Worm (Caenorhabditis elegans) whole organism, L3 larva: Measurements from ENCODE around the gene Y51B9A.8.

Experiments used
- R02D3.7 ChIP-seq: fragments of 150-350 bp; optimal IDR thresholded peaks from 2 replicates; lab custom pipeline; 2014; ENCODE audit warnings: missing biosample characterization, missing genetic modification characterization
- ZK546.5 ChIP-seq: sonication (generic microtip); optimal IDR thresholded peaks from 2 replicates; lab custom pipeline; 2017; ENCODE audit warnings: missing biosample characterization, missing genetic modification characterization
- ama-1 ChIP-seq: fragments of 150-350 bp; optimal IDR thresholded peaks from 2 replicates; lab custom pipeline; 2018
- ceh-16 ChIP-seq: sonication (generic microtip); optimal IDR thresholded peaks from 2 replicates; lab custom pipeline; 2017; ENCODE audit warnings: missing biosample characterization, missing genetic modification characterization
- ceh-28 ChIP-seq: fragments of 150-350 bp; optimal IDR thresholded peaks from 2 replicates; lab custom pipeline; 2014; ENCODE audit warnings: missing biosample characterization, missing genetic modification reagents, missing genetic modification characterization
- ceh-82 ChIP-seq: fragments of 150-350 bp; optimal IDR thresholded peaks from 2 replicates; lab custom pipeline; 2014; ENCODE audit warnings: missing biosample characterization, missing genetic modification characterization
- ceh-9 ChIP-seq: sonication (generic microtip); optimal IDR thresholded peaks from 2 replicates; lab custom pipeline; 2018; ENCODE audit warnings: missing biosample characterization, missing genetic modification characterization
- daf-12 ChIP-seq: fragments of 150-350 bp; optimal IDR thresholded peaks from 2 replicates; lab custom pipeline; 2014; ENCODE audit warnings: missing biosample characterization, missing genetic modification reagents, missing genetic modification characterization
- egl-27 ChIP-seq: sonication (generic microtip); optimal IDR thresholded peaks from 4 replicates; lab custom pipeline; 2017; ENCODE audit warnings: missing biosample characterization, missing genetic modification reagents, missing genetic modification characterization
- egl-5 ChIP-seq: fragments of 150-350 bp; optimal IDR thresholded peaks from 2 replicates; lab custom pipeline; 2017; ENCODE audit warnings: missing biosample characterization, missing genetic modification reagents, missing genetic modification characterization, inconsistent platforms
- elt-1 ChIP-seq: fragments of 150-350 bp; optimal IDR thresholded peaks from 2 replicates; lab custom pipeline; 2014; ENCODE audit warnings: missing biosample characterization, missing genetic modification characterization
- elt-2 ChIP-seq: sonication (generic microtip); optimal IDR thresholded peaks from 2 replicates; lab custom pipeline; 2016; ENCODE audit warnings: missing genetic modification reagents, mild to moderate bottlenecking, missing genetic modification characterization, missing compliant biosample characterization
- eor-1 ChIP-seq, 2 experiments: fragments of 150-350 bp; optimal IDR thresholded peaks; 2 replicates each; lab custom pipeline; 2014 to 2018; ENCODE audit warnings: missing biosample characterization in 2 of 2, missing genetic modification characterization in 2 of 2
- fkh-10 ChIP-seq: sonication (generic microtip); optimal IDR thresholded peaks from 2 replicates; lab custom pipeline; 2017; ENCODE audit warnings: missing biosample characterization, missing genetic modification reagents, missing genetic modification characterization
- fos-1 ChIP-seq: fragments of 150-350 bp; optimal IDR thresholded peaks from 2 replicates; lab custom pipeline; 2014; ENCODE audit warnings: missing biosample characterization, missing genetic modification characterization
- hmg-11 ChIP-seq: sonication (generic microtip); optimal IDR thresholded peaks from 2 replicates; lab custom pipeline; 2016; ENCODE audit warnings: missing genetic modification characterization, missing compliant biosample characterization
- jun-1 ChIP-seq: fragments of 150-350 bp; optimal IDR thresholded peaks from 2 replicates; lab custom pipeline; 2014; ENCODE audit warnings: missing biosample characterization, missing genetic modification reagents, missing genetic modification characterization
- lin-15B ChIP-seq: fragments of 150-350 bp; optimal IDR thresholded peaks from 2 replicates; lab custom pipeline; 2014; ENCODE audit warnings: missing biosample characterization, missing genetic modification characterization
- lin-39 ChIP-seq: fragments of 150-350 bp; optimal IDR thresholded peaks from 2 replicates; lab custom pipeline; 2018; ENCODE audit warnings: missing biosample characterization, missing genetic modification reagents, missing genetic modification characterization
- lsy-12 ChIP-seq: sonication (generic microtip); optimal IDR thresholded peaks from 2 replicates; lab custom pipeline; 2016; ENCODE audit warnings: mild to moderate bottlenecking, missing genetic modification characterization, missing compliant biosample characterization
- mdl-1 ChIP-seq: fragments of 150-350 bp; optimal IDR thresholded peaks from 2 replicates; lab custom pipeline; 2014; ENCODE audit warnings: missing biosample characterization, missing genetic modification characterization
- mml-1 ChIP-seq: fragments of 150-350 bp; sonication (generic microtip); optimal IDR thresholded peaks from 3 replicates; lab custom pipeline; 2014; ENCODE audit warnings: missing biosample characterization, missing genetic modification characterization
- nfya-1 ChIP-seq: sonication (generic microtip); optimal IDR thresholded peaks from 2 replicates; lab custom pipeline; 2017; ENCODE audit warnings: missing genetic modification characterization, mild to moderate bottlenecking, missing compliant biosample characterization, antibody characterized with exemption, moderate library complexity; ENCODE audit not compliant: insufficient read depth
- nhr-12 ChIP-seq: fragments of 150-350 bp; optimal IDR thresholded peaks from 2 replicates; lab custom pipeline; 2014; ENCODE audit warnings: missing biosample characterization, missing genetic modification characterization
- nhr-43 ChIP-seq: sonication (generic microtip); optimal IDR thresholded peaks from 2 replicates; lab custom pipeline; 2016; ENCODE audit warnings: mild to moderate bottlenecking, missing genetic modification characterization, missing compliant biosample characterization; ENCODE audit not compliant: poor library complexity, severe bottlenecking
- nhr-67 ChIP-seq: fragments of 150-350 bp; optimal IDR thresholded peaks from 2 replicates; lab custom pipeline; 2014; ENCODE audit warnings: missing biosample characterization, missing genetic modification characterization
- nhr-76 ChIP-seq: fragments of 150-350 bp; sonication (generic microtip); optimal IDR thresholded peaks from 5 replicates; lab custom pipeline; 2014; ENCODE audit warnings: missing biosample characterization, missing genetic modification characterization
- nhr-77 ChIP-seq: fragments of 150-350 bp; optimal IDR thresholded peaks from 2 replicates; lab custom pipeline; 2014; ENCODE audit warnings: missing biosample characterization, missing genetic modification characterization
- pha-4 ChIP-seq: fragments of 150-350 bp; optimal IDR thresholded peaks from 2 replicates; lab custom pipeline; 2014; ENCODE audit warnings: missing biosample characterization, missing genetic modification reagents, missing genetic modification characterization
- sea-2 ChIP-seq: fragments of 150-350 bp; sonication (generic microtip); optimal IDR thresholded peaks from 4 replicates; lab custom pipeline; 2014; ENCODE audit warnings: missing biosample characterization, missing genetic modification reagents, missing genetic modification characterization
- skn-1 ChIP-seq: fragments of 150-350 bp; optimal IDR thresholded peaks from 2 replicates; lab custom pipeline; 2014; ENCODE audit warnings: missing biosample characterization, missing genetic modification characterization
- snpc-4 ChIP-seq: fragments of 150-350 bp; optimal IDR thresholded peaks from 2 replicates; lab custom pipeline; 2014; ENCODE audit warnings: missing biosample characterization, missing genetic modification characterization
- tbx-2 ChIP-seq: sonication (generic microtip); optimal IDR thresholded peaks from 2 replicates; lab custom pipeline; 2016; ENCODE audit warnings: mild to moderate bottlenecking, missing genetic modification characterization, missing compliant biosample characterization
- unc-39 ChIP-seq: sonication (generic microtip); optimal IDR thresholded peaks from 4 replicates; lab custom pipeline; 2017; ENCODE audit warnings: missing biosample characterization, missing genetic modification characterization
- unc-62 ChIP-seq: fragments of 150-350 bp; sonication (generic microtip); optimal IDR thresholded peaks from 4 replicates; lab custom pipeline; 2014; ENCODE audit warnings: missing biosample characterization, missing genetic modification reagents, missing genetic modification characterization
- zag-1 ChIP-seq: fragments of 150-350 bp; optimal IDR thresholded peaks from 2 replicates; lab custom pipeline; 2014; ENCODE audit warnings: missing biosample characterization, missing genetic modification characterization
- ztf-11 ChIP-seq: fragments of 150-350 bp; optimal IDR thresholded peaks from 2 replicates; lab custom pipeline; 2014; ENCODE audit warnings: missing biosample characterization, missing genetic modification characterization

The Y51B9A.8 gene

DNA sequence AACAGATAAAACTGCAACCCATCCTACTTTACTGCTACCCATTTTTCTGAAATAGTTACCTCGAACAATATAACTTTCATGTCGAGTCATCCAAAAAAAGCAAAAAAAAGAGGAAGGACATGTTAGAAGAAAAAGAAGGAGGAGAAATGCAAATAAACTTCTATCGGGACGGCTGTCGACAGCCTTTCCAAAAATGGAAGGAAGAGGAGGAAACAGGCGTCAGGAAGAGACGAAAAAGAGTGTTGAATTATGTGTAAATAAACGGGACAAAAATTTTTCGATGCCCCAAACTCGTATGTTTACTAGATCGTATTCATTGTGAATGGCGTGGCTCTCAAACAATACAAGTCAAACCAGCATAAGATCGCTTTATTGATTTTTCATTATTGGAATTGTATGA lies 29.0 kb downstream of the Y51B9A.8 start, which contains the start of gene M176.5:
M176.5 (minus strand) TSS at position 101 of the 400 bp plus-strand sequence.
- TF ChIP-seq pha-4 (peak; percentile 78), ztf-11 (tag; lab: Kevin White, UChicago) (no peak), hmg-11 (tag; lab: Kevin White, UChicago) (peak; percentile 5), daf-12 (tag; lab: Kevin White, UChicago) (no peak)

DNA sequence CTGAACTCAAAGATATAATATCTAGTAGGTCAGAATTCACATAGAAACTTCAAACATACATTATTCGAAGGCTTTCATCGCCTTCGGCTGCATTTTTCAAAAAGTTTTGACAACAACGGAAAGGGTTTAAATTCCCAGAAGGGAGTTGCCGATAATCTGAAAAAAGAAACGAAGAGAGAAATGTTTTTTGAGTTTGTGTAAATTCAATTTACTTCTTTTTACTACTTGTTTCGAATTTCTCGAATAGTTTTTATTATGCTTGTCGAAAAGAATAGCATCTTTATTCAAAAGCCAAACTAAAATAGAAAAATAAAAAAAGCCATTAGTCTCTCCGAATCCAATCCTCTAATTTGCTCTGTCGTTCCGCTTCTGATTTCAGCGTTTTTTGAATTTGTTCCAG lies 32.5 kb downstream of the Y51B9A.8 start:
- no peak for TF ChIP-seq ceh-82 (tag; lab: Kevin White, UChicago)
- TF ChIP-seq nfya-1: no peak
- TF ChIP-seq zag-1 (tag; lab: Kevin White, UChicago): no peak
- TF ChIP-seq fkh-10 (GFP tag; lab: Kevin White, UChicago): peak; percentile 75
- no peak for TF ChIP-seq eor-1 (tag; optimal IDR thresholded peaks at IDR 0.05; lab: Kevin White, UChicago)
- TF ChIP-seq nhr-77: no peak
- no peak for TF ChIP-seq ceh-28 (tag; lab: Kevin White, UChicago)
- no peak for TF ChIP-seq lsy-12 (tag; lab: Kevin White, UChicago)
- no peak for TF ChIP-seq ztf-11 (tag; lab: Kevin White, UChicago)

DNA sequence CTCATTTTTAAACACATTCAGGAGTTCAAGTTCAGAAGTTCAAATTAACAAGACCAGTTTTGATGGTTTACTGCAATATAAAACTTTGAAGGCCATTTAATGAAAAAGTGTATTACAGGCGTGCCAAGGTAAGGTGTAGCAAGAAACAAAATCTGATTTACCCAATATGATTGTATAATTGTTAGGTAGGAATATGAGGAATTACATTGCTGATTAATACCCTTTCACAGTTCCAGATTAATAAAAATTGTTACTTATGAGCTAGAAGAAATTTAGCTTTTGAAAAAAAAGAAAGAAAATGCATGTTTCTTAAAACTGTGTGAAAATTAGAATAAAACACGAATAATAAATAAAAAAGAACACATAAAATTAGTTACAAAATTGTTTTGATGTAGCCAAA lies 35.0 kb downstream of the Y51B9A.8 start, which contains the start of gene kin-15:
kin-15 (minus strand) TSS at position 101 of the 400 bp plus-strand sequence.
- TF ChIP-seq egl-5 (no peak), unc-62 (GFP tag; lab: Kevin White, UChicago) (no peak), R02D3.7 (tag; lab: Kevin White, UChicago) (no peak), pha-4 (no peak), ceh-28 (tag; lab: Kevin White, UChicago) (no peak), nhr-67 (no peak), nhr-43 (tag; lab: Kevin White, UChicago) (no peak), lin-39 (tag; lab: Kevin White, UChicago) (no peak), ceh-16 (tag; lab: Kevin White, UChicago) (no peak), sea-2 (GFP tag; lab: Kevin White, UChicago) (no peak), skn-1 (tag; lab: Kevin White, UChicago) (no peak), ceh-9 (no peak), nhr-76 (tag; lab: Kevin White, UChicago) (no peak), mml-1 (tag; lab: Kevin White, UChicago) (no peak), lsy-12 (tag; lab: Kevin White, UChicago) (no peak), lin-15B (tag; lab: Kevin White, UChicago) (no peak)

DNA sequence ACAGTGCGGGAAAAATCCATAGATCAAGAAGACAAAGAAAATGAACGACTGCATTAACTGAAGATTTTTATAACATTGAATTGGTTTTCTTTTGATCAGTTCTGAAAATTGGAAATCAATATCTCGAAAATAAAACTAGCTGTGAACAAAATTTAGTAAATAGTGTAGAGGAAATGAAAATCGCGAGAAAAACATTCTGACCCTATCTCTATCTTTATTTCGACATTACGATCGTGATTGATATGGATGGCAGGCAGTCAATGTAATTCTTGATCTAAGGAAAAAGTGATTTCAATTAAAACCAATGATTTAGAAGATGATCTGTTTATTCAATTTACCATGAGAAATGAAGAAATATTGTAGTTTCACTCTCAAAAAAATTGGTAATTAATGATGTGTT lies 37.4 kb downstream of the Y51B9A.8 start, which contains the start of gene kin-16:
kin-16 (minus strand) TSS at position 101 of the 400 bp plus-strand sequence.
- TF ChIP-seq jun-1 (no peak), snpc-4 (tag; lab: Kevin White, UChicago) (no peak), fkh-10 (GFP tag; lab: Kevin White, UChicago) (no peak), ceh-9 (no peak), mdl-1 (tag; lab: Kevin White, UChicago) (no peak), zag-1 (tag; lab: Kevin White, UChicago) (no peak), egl-5 (no peak), fos-1 (no peak), skn-1 (tag; lab: Kevin White, UChicago) (no peak), ama-1 (lab: Kevin White, UChicago) (no peak)

DNA sequence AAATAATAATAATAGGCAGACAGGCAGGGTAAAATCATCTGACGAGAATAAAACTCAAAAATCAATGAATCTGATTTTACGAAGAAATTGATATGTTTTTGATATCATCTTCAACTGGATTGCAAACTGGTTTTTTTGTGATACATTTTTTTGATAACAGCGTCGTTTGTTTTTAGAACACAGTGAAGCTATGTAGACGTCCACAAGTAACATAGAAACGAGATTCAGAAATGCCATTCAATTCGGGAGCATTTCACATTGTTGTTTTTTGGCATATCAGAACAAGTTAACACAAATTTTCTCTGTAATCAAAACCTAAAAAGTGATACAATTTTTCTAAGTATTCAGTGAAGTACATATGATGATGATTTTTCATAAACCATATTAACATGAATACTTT lies 39.6 kb downstream of the Y51B9A.8 start, which contains the start of gene chil-13:
chil-13 (minus strand) TSS at position 101 of the 400 bp plus-strand sequence.
- TF ChIP-seq ZK546.5 (tag; lab: Kevin White, UChicago) (no peak), egl-27 (no peak), nhr-12 (no peak), nhr-67 (no peak), ztf-11 (tag; lab: Kevin White, UChicago) (no peak), tbx-2 (tag; lab: Kevin White, UChicago) (no peak), elt-1 (tag; lab: Kevin White, UChicago) (no peak), elt-2 (tag; lab: Kevin White, UChicago) (no peak), ceh-16 (tag; lab: Kevin White, UChicago) (no peak), unc-39 (tag; lab: Kevin White, UChicago) (no peak), mdl-1 (tag; lab: Kevin White, UChicago) (no peak), daf-12 (tag; lab: Kevin White, UChicago) (no peak)
